Worm (Caenorhabditis elegans): ENCODE results near the gene M199.134.

DNA sequence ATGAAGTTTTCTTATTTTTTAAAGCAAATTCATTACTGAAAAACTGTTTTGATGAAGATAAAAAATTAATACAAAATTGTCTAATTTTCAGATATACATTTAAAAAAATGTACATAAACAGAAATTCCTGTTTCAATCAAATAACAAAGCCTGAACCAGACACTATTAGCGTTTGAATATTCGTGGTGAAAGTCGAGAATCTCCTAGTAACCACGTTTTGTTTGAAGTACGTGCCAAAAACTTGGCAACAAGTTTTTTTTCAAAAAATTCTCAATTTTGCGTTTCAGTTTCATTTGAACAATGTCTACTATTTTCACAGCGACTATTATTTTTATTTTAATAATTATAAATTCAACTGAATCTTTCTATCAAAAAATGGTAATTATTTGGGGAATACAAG lies 9.9 kb upstream of the M199.134 start, which contains the start of gene M199.7:
- TF ChIP-seq ceh-39 (tag; optimal IDR thresholded peaks at IDR 0.05) = no peak
- no peak for TF ChIP-seq ztf-11 (tag; optimal IDR thresholded peaks at IDR 0.05)
- TF ChIP-seq elt-1 (tag; optimal IDR thresholded peaks at IDR 0.05; ENCODE audit: borderline replicate concordance, insufficient read depth) = no peak
- TF ChIP-seq sem-2 (GFP tag; optimal IDR thresholded peaks at IDR 0.05) = no peak
- no peak for TF ChIP-seq flh-1 (GFP tag; optimal IDR thresholded peaks at IDR 0.05)
- no peak for TF ChIP-seq snpc-4 (tag; optimal IDR thresholded peaks at IDR 0.05)
- TF ChIP-seq elt-3 (tag; optimal IDR thresholded peaks at IDR 0.05) = no peak
- TF ChIP-seq blmp-1 (tag; optimal IDR thresholded peaks at IDR 0.05) = no peak
- TF ChIP-seq nhr-28 (tag; optimal IDR thresholded peaks at IDR 0.05) = no peak
- TF ChIP-seq lin-13 (tag; optimal IDR thresholded peaks at IDR 0.05) = no peak
- no peak for TF ChIP-seq pha-4 (tag; optimal IDR thresholded peaks at IDR 0.05)

Data from whole organism, mixed stage, embryonic.